Fruit fly (Drosophila melanogaster): ENCODE results near the gene Sfp93F.

Sfp93F gene

dm6 chr3R:21731682-21732081, 4.4 kb downstream of the Sfp93F start (continued):
- TF ChIP-seq dsx (GFP tag; optimal IDR thresholded peaks at IDR 0.05; ENCODE audit: poor library complexity, severe bottlenecking) = peak; percentile 8
- TF ChIP-seq vri (GFP tag; optimal IDR thresholded peaks at IDR 0.05) = no peak

dm6 chr3R:21730955-21731354, 5.1 kb downstream of the Sfp93F start:
- no peak for TF ChIP-seq CG8632 (GFP tag; optimal IDR thresholded peaks at IDR 0.05)
- TF ChIP-seq achi (GFP tag; optimal IDR thresholded peaks at IDR 0.05) = no peak
- TF ChIP-seq CG34406 (GFP tag; optimal IDR thresholded peaks at IDR 0.05) = no peak
- TF ChIP-seq lz (GFP tag; optimal IDR thresholded peaks at IDR 0.05) = no peak
- TF ChIP-seq CG6276 (GFP tag; optimal IDR thresholded peaks at IDR 0.05) = no peak
- no peak for TF ChIP-seq fkh (GFP tag; optimal IDR thresholded peaks at IDR 0.05)

DNA sequence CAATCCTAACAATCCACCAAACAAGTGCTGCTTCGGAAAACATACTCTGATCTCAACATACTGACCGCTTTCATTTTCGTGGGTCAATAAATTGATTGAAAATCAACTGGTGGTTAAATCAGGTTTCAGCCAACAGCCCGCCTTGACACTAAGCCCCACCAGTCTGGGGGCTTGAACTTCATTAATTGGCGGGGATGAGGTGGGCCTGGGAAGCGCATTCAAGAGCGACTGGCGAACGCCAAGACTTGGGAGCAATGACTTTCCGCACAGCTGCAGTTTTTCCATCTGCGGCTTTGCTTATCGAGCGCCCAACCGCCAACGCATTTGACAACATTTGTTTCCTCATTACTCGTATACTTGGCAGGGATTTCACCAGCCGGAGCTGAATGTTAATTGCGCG, 9.5 kb downstream of the Sfp93F start:
- TF ChIP-seq CG6792 (GFP tag; optimal IDR thresholded peaks at IDR 0.05) (no peak), CG16779 (tag; optimal IDR thresholded peaks at IDR 0.05) (no peak), lz (GFP tag; optimal IDR thresholded peaks at IDR 0.05) (no peak), CG6808 (GFP tag; optimal IDR thresholded peaks at IDR 0.05) (no peak), Eip93F (GFP tag; optimal IDR thresholded peaks at IDR 0.05) (no peak)

DNA sequence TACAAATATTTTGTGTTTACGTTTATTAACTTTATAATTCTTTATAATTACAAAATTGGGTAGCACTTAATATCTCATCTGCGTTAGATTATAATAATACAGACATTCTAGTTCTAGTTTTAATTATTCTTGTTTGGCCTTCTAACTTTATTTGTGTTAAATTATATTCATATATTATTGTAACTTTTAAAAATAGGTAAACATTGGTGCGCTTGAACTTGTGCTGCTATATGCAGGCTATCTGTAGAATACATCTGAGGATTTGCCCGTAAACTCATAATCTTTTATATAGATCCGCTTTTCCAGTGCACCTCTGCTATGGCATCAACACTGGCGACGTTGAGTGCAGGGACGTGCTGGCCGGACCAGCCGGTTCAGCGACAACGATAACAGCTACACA, 13.6 kb downstream of the Sfp93F start:
- TF ChIP-seq cyc (GFP tag; optimal IDR thresholded peaks at IDR 0.05) (no peak), Hr39 (GFP tag; optimal IDR thresholded peaks at IDR 0.05) (no peak), CG34406 (GFP tag; optimal IDR thresholded peaks at IDR 0.05) (no peak), OdsH (GFP tag; optimal IDR thresholded peaks at IDR 0.05) (no peak), CG3919 (GFP tag; optimal IDR thresholded peaks at IDR 0.05) (no peak), dsx (GFP tag; optimal IDR thresholded peaks at IDR 0.05; ENCODE audit: poor library complexity, severe bottlenecking) (no peak), CG6163 (GFP tag; IDR thresholded peaks at IDR 0.05) (no peak), CG10631 (GFP tag; optimal IDR thresholded peaks at IDR 0.05) (peak; percentile 6), CG8119 (GFP tag; IDR thresholded peaks at IDR 0.05) (no peak), CG6276 (GFP tag; optimal IDR thresholded peaks at IDR 0.05) (no peak), CG11294 (GFP tag; IDR thresholded peaks at IDR 0.05) (no peak), Sox102F (GFP tag; optimal IDR thresholded peaks at IDR 0.05) (no peak), CG32006 (GFP tag; optimal IDR thresholded peaks at IDR 0.05) (peak; percentile 51), Ets21C (GFP tag; optimal IDR thresholded peaks at IDR 0.05) (no peak), fd59A (GFP tag; optimal IDR thresholded peaks at IDR 0.05) (no peak), CG15336 (GFP tag; IDR thresholded peaks at IDR 0.05) (no peak), CG16779 (tag; optimal IDR thresholded peaks at IDR 0.05) (no peak), CG4318 (GFP tag; optimal IDR thresholded peaks at IDR 0.05) (peak; percentile 7), fkh (GFP tag; optimal IDR thresholded peaks at IDR 0.05) (no peak), fd85E (GFP tag; optimal IDR thresholded peaks at IDR 0.05) (no peak), CG8319 (GFP tag; optimal IDR thresholded peaks at IDR 0.05) (no peak), Eip75B (GFP tag; optimal IDR thresholded peaks at IDR 0.05) (no peak), acj6 (GFP tag; optimal IDR thresholded peaks at IDR 0.05) (no peak), ss (GFP tag; optimal IDR thresholded peaks at IDR 0.05) (peak in 1 of 2 experiments; percentile 0), svp (GFP tag) (no peak), Smox (GFP tag; optimal IDR thresholded peaks at IDR 0.05) (no peak), eg (GFP tag; IDR thresholded peaks at IDR 0.05) (no peak), CG31627 (GFP tag; optimal IDR thresholded peaks at IDR 0.05) (no peak), CG6854 (GFP tag; optimal IDR thresholded peaks at IDR 0.05) (no peak), CG8632 (GFP tag; optimal IDR thresholded peaks at IDR 0.05) (no peak), achi (GFP tag; optimal IDR thresholded peaks at IDR 0.05) (peak; percentile 3), salr (GFP tag; optimal IDR thresholded peaks at IDR 0.05) (peak in 1 of 2 experiments; percentile 1), pdm3 (GFP tag; optimal IDR thresholded peaks at IDR 0.05) (no peak), topi (GFP tag; optimal IDR thresholded peaks at IDR 0.05) (no peak), Met (GFP tag; optimal IDR thresholded peaks at IDR 0.05) (no peak), CG9139 (GFP tag; optimal IDR thresholded peaks at IDR 0.05) (no peak), dac (GFP tag; optimal IDR thresholded peaks at IDR 0.05) (peak; percentile 5), CG7368 (GFP tag; optimal IDR thresholded peaks at IDR 0.05) (no peak), CG3032 (tag; optimal IDR thresholded peaks at IDR 0.05) (peak; percentile 24), CG6792 (GFP tag; optimal IDR thresholded peaks at IDR 0.05) (no peak), Ets96B (tag; optimal IDR thresholded peaks at IDR 0.05) (no peak), Sox15 (GFP tag; optimal IDR thresholded peaks at IDR 0.05) (no peak)
